Worm (Caenorhabditis elegans) whole organism, L1 larva: ENCODE results near the gene F10C1.1.

Experiments used
- C04F5.9 ChIP-seq: sonication (generic microtip); optimal IDR thresholded peaks from 2 replicates; lab custom pipeline; 2016; ENCODE audit warnings: missing genetic modification characterization, missing compliant biosample characterization
- C16A3.4 ChIP-seq: fragments of 150-350 bp; optimal IDR thresholded peaks from 2 replicates; lab custom pipeline; 2014; ENCODE audit warnings: missing biosample characterization, missing genetic modification characterization
- C34B4.2 ChIP-seq: sonication (generic microtip); optimal IDR thresholded peaks from 2 replicates; lab custom pipeline; 2017; ENCODE audit warnings: mild to moderate bottlenecking, missing genetic modification characterization, missing compliant biosample characterization
- Y116A8C.19 ChIP-seq: sonication (generic microtip); optimal IDR thresholded peaks from 2 replicates; lab custom pipeline; 2016; ENCODE audit warnings: missing compliant biosample characterization, missing genetic modification characterization, borderline replicate concordance
- aha-1 ChIP-seq: fragments of 150-350 bp; optimal IDR thresholded peaks from 2 replicates; lab custom pipeline; 2014; ENCODE audit warnings: missing biosample characterization, missing genetic modification characterization
- alr-1 ChIP-seq: fragments of 200-800 bp; sonication (Bioruptor generic); optimal IDR thresholded peaks from 2 replicates; lab custom pipeline; 2018; ENCODE audit warnings: borderline replicate concordance, mild to moderate bottlenecking, missing genetic modification characterization, missing compliant biosample characterization
- ceh-63 ChIP-seq: fragments of 200-800 bp; sonication (Bioruptor generic); optimal IDR thresholded peaks from 2 replicates; lab custom pipeline; 2018; ENCODE audit warnings: mild to moderate bottlenecking, missing genetic modification characterization, missing compliant biosample characterization
- ceh-82 ChIP-seq, 3 experiments: fragments of 150-350 bp in 1 of 3; sonication (generic microtip) in 2 of 3; optimal IDR thresholded peaks; 2 replicates each; lab custom pipeline; 2014 to 2017; ENCODE audit warnings: missing biosample characterization in 3 of 3, missing genetic modification characterization in 3 of 3
- ceh-90 ChIP-seq: sonication (generic microtip); optimal IDR thresholded peaks from 2 replicates; lab custom pipeline; 2016; ENCODE audit warnings: missing genetic modification characterization, missing compliant biosample characterization
- egl-13 ChIP-seq: sonication (generic microtip); optimal IDR thresholded peaks from 2 replicates; lab custom pipeline; 2016; ENCODE audit warnings: missing genotype, missing genetic modification reagents, missing genetic modification characterization, missing compliant biosample characterization
- egl-27 ChIP-seq, 2 experiments: fragments of 150-350 bp in 1 of 2; sonication (generic microtip); optimal IDR thresholded peaks; 3 replicates each; lab custom pipeline; 2017 to 2018; ENCODE audit warnings: missing biosample characterization in 2 of 2, missing genetic modification characterization in 2 of 2, missing genetic modification reagents in 2 of 2
- elt-3 ChIP-seq, 6 experiments: fragments of 150-350 bp in 1 of 6; sonication (generic microtip); optimal IDR thresholded peaks; 2 replicates each; lab custom pipeline; 2017 to 2018; ENCODE audit warnings: missing biosample characterization in 6 of 6, missing genetic modification characterization in 6 of 6, inconsistent platforms in 1 of 6
- ets-5 ChIP-seq: fragments of 200-800 bp; sonication (Bioruptor generic); IDR thresholded peaks from 2 replicates; pipeline ENCODE4 v1.3.6; 2022; ENCODE audit warnings: missing genetic modification characterization, missing compliant biosample characterization
- fkh-8 ChIP-seq: sonication (generic microtip); optimal IDR thresholded peaks from 2 replicates; lab custom pipeline; 2016; ENCODE audit warnings: mild to moderate bottlenecking, missing genetic modification characterization, missing compliant biosample characterization
- grh-1 ChIP-seq: fragments of 200-800 bp; sonication (Bioruptor generic); IDR thresholded peaks from 2 replicates; pipeline ENCODE4 v1.3.6; 2022; ENCODE audit warnings: missing genetic modification reagents, missing genetic modification characterization, missing compliant biosample characterization
- hlh-4 ChIP-seq: sonication (generic microtip); optimal IDR thresholded peaks from 2 replicates; lab custom pipeline; 2016; ENCODE audit warnings: mild to moderate bottlenecking, missing genetic modification characterization, missing compliant biosample characterization
- isw-1 ChIP-seq: fragments of 200-800 bp; sonication (Bioruptor generic); IDR thresholded peaks from 2 replicates; pipeline ENCODE4 v1.3.6; 2022; ENCODE audit warnings: missing genetic modification characterization, missing compliant biosample characterization
- jun-1 ChIP-seq: fragments of 150-350 bp; optimal IDR thresholded peaks from 2 replicates; lab custom pipeline; 2014; ENCODE audit warnings: missing biosample characterization, missing genetic modification reagents, missing genetic modification characterization
- lin-13 ChIP-seq: fragments of 150-350 bp; optimal IDR thresholded peaks from 2 replicates; lab custom pipeline; 2014; ENCODE audit warnings: missing biosample characterization, missing genetic modification reagents, missing genetic modification characterization
- lir-3 ChIP-seq: sonication (generic microtip); optimal IDR thresholded peaks from 2 replicates; lab custom pipeline; 2016; ENCODE audit warnings: mild to moderate bottlenecking, missing genetic modification characterization, moderate library complexity, missing compliant biosample characterization; ENCODE audit not compliant: poor library complexity
- mef-2 ChIP-seq: fragments of 150-350 bp; optimal IDR thresholded peaks from 2 replicates; lab custom pipeline; 2014; ENCODE audit warnings: missing biosample characterization, missing genetic modification characterization
- nhr-76 ChIP-seq: sonication (generic microtip); optimal IDR thresholded peaks from 2 replicates; lab custom pipeline; 2017; ENCODE audit warnings: missing biosample characterization, missing genetic modification characterization
- nhr-84 ChIP-seq: sonication (generic microtip); optimal IDR thresholded peaks from 2 replicates; lab custom pipeline; 2017; ENCODE audit warnings: missing biosample characterization, missing genetic modification characterization
- nhr-85 ChIP-seq: sonication (generic microtip); peaks from one replicate; lab custom pipeline; 2016; ENCODE audit warnings: missing genetic modification characterization, inconsistent platforms, missing compliant biosample characterization
- nhr-90 ChIP-seq: sonication (generic microtip); optimal IDR thresholded peaks from 2 replicates; lab custom pipeline; 2016; ENCODE audit warnings: mild to moderate bottlenecking, missing genetic modification characterization, missing compliant biosample characterization; ENCODE audit not compliant: poor library complexity
- pag-3 ChIP-seq: sonication (generic microtip); optimal IDR thresholded peaks from 2 replicates; lab custom pipeline; 2017; ENCODE audit warnings: missing genetic modification characterization, mild to moderate bottlenecking, missing compliant biosample characterization, antibody characterized with exemption, borderline replicate concordance; ENCODE audit not compliant: insufficient read depth
- pqm-1 ChIP-seq: sonication (generic microtip); optimal IDR thresholded peaks from 3 replicates; lab custom pipeline; 2017; ENCODE audit warnings: missing biosample characterization, missing genetic modification characterization
- sptf-1 ChIP-seq: fragments of 150-350 bp; optimal IDR thresholded peaks from 2 replicates; lab custom pipeline; 2014; ENCODE audit warnings: missing biosample characterization, missing genetic modification characterization
- swsn-7 ChIP-seq: sonication (generic microtip); optimal IDR thresholded peaks from 2 replicates; lab custom pipeline; 2016; ENCODE audit warnings: missing genetic modification characterization, missing compliant biosample characterization
- unc-130 ChIP-seq: fragments of 150-350 bp; optimal IDR thresholded peaks from 2 replicates; lab custom pipeline; 2017; ENCODE audit warnings: missing biosample characterization, missing genetic modification characterization, inconsistent platforms
- unc-62 ChIP-seq: fragments of 150-350 bp; optimal IDR thresholded peaks from 2 replicates; lab custom pipeline; 2014; ENCODE audit warnings: missing biosample characterization, missing genetic modification reagents, missing genetic modification characterization
- vab-15 ChIP-seq: sonication (generic microtip); optimal IDR thresholded peaks from 2 replicates; lab custom pipeline; 2017; ENCODE audit warnings: missing genotype, mild to moderate bottlenecking, missing genetic modification characterization, missing compliant biosample characterization
- ztf-4 ChIP-seq: fragments of 150-350 bp; optimal IDR thresholded peaks from 2 replicates; lab custom pipeline; 2014; ENCODE audit warnings: missing biosample characterization, missing genetic modification characterization

The F10C1.1 gene

ce11 chrII:5790313-5790773 lies 16.3 kb downstream of the F10C1.1 start, which contains the start of gene lect-2 (continued):
- TF ChIP-seq mef-2 (no peak), ceh-82 (tag; optimal IDR thresholded peaks at IDR 0.05; lab: Kevin White, UChicago) (no peak)

- TF ChIP-seq ceh-90 (tag; lab: Kevin White, UChicago), result no peak
- no peak for TF ChIP-seq isw-1 (GFP tag; lab: Robert Waterston, UW)
- TF ChIP-seq nhr-90 (tag; lab: Kevin White, UChicago), result no peak
- TF ChIP-seq pqm-1 (tag; lab: Kevin White, UChicago), result no peak
These were observed 18.5 kb downstream of the F10C1.1 start, which contains the start of gene K05F1.14 for ce11 chrII:5792490-5792889. Gene K05F1.14 (minus strand): TSS chrII:5792590.

ce11 chrII:5794195-5794594 lies 20.2 kb downstream of the F10C1.1 start, which contains the start of gene acdh-8:
Gene acdh-8 (plus strand): TSS chrII:5794495.
- TF ChIP-seq grh-1 (GFP tag; lab: Robert Waterston, UW) (no peak), nhr-76 (tag; lab: Kevin White, UChicago) (no peak), aha-1 (tag; lab: Kevin White, UChicago) (no peak), egl-13 (tag; lab: Kevin White, UChicago) (no peak), nhr-85 (no peak), sptf-1 (no peak), jun-1 (tag; lab: Kevin White, UChicago) (no peak), pag-3 (tag; lab: Kevin White, UChicago) (no peak), ets-5 (GFP tag; lab: Robert Waterston, UW) (no peak), hlh-4 (tag; lab: Kevin White, UChicago) (no peak), ztf-4 (tag; lab: Kevin White, UChicago) (no peak), C16A3.4 (tag; lab: Kevin White, UChicago) (no peak), fkh-8 (tag; lab: Kevin White, UChicago) (no peak), alr-1 (tag; lab: Kevin White, UChicago) (no peak), nhr-84 (no peak)

ce11 chrII:5797348-5797977 lies 23.4 kb downstream of the F10C1.1 start, which contains the start of the genes msp-63 and msp-142:
Gene msp-63 (minus strand): TSS chrII:5797448.
Gene msp-142 (plus strand): TSS chrII:5797927.
- TF ChIP-seq egl-27 (tag; optimal IDR thresholded peaks at IDR 0.05; lab: Kevin White, UChicago) (no peak), vab-15 (tag; lab: Kevin White, UChicago) (no peak), C04F5.9 (no peak), isw-1 (GFP tag; lab: Robert Waterston, UW) (no peak), unc-130 (tag; lab: Kevin White, UChicago) (no peak), Y116A8C.19 (no peak), C34B4.2 (no peak), ceh-63 (GFP tag; lab: Kevin White, UChicago) (no peak), lir-3 (tag; lab: Kevin White, UChicago) (no peak), unc-62 (GFP tag; lab: Kevin White, UChicago) (no peak)

ce11 chrII:5799553-5799952 lies 25.5 kb downstream of the F10C1.1 start, which contains the start of gene K05F1.8:
Gene K05F1.8 (minus strand): TSS chrII:5799653.
- TF ChIP-seq elt-3 (tag; optimal IDR thresholded peaks at IDR 0.05; lab: Kevin White, UChicago), result no peak
- TF ChIP-seq vab-15 (tag; lab: Kevin White, UChicago), result no peak
- no peak for TF ChIP-seq Y116A8C.19
- no peak for TF ChIP-seq swsn-7 (tag; lab: Kevin White, UChicago)
- TF ChIP-seq nhr-85, result no peak
- no peak for TF ChIP-seq mef-2
- TF ChIP-seq lin-13 (GFP tag; lab: Kevin White, UChicago), result no peak
